Fruit fly (Drosophila melanogaster): ENCODE data around the gene betaCOP.

Gene betaCOP

dm6 chrX:18405567-18406059 lies 20.6 kb upstream of the betaCOP start (continued):
- TF ChIP-seq disco-r (GFP tag; optimal IDR thresholded peaks at IDR 0.05) (no peak), GATAe (GFP tag; conservative IDR thresholded peaks at IDR 0.05) (no peak), Mes4 (GFP tag; optimal IDR thresholded peaks at IDR 0.05) (no peak), CG2678 (tag; optimal IDR thresholded peaks at IDR 0.05) (peak; percentile 85), hkb (optimal IDR thresholded peaks at IDR 0.05) (no peak), hkb (GFP tag; IDR thresholded peaks at IDR 0.05) (peak; percentile 24; the same call in 1 of the 2 replicates), jigr1 (GFP tag; IDR thresholded peaks at IDR 0.05) (no peak), mld (GFP tag; IDR thresholded peaks at IDR 0.05; ENCODE audit: partially characterized antibody) (no peak), CG9609 (GFP tag; optimal IDR thresholded peaks at IDR 0.05) (no peak), unpg (GFP tag; optimal IDR thresholded peaks at IDR 0.05) (peak; percentile 81), CG6272 (GFP tag; IDR thresholded peaks at IDR 0.05) (0 out of 2 replicates have a peak, but pooled peaks have one; percentile 24), Antp (GFP tag; optimal IDR thresholded peaks at IDR 0.05) (peak; percentile 35), scrt (GFP tag; optimal IDR thresholded peaks at IDR 0.05) (no peak), ewg (GFP tag; optimal IDR thresholded peaks at IDR 0.05) (peak; percentile 60), ind (GFP tag; optimal IDR thresholded peaks at IDR 0.05) (peak; percentile 59), nom (GFP tag; optimal IDR thresholded peaks at IDR 0.05) (no peak), ken (GFP tag; IDR thresholded peaks at IDR 0.05) (no peak; the same call in 2 of the 3 replicates), CG18011 (GFP tag; optimal IDR thresholded peaks at IDR 0.05) (peak; percentile 22), unc-4 (GFP tag; IDR thresholded peaks at IDR 0.05; ENCODE audit: partially characterized antibody) (no peak), Drgx (GFP tag; IDR thresholded peaks at IDR 0.05) (peak; percentile 48), Hr3 (GFP tag; optimal IDR thresholded peaks at IDR 0.05) (peak; percentile 64), sisA (GFP tag; IDR thresholded peaks at IDR 0.05) (peak; percentile 53; the same call in 1 of the 2 replicates), BtbVII (GFP tag; optimal IDR thresholded peaks at IDR 0.05) (peak; percentile 35), CG10209 (GFP tag; optimal IDR thresholded peaks at IDR 0.05) (peak; percentile 52), stc (GFP tag; IDR thresholded peaks at IDR 0.05) (peak; percentile 30; the same call in 1 of the 2 replicates), CG9817 (tag; optimal IDR thresholded peaks at IDR 0.05) (peak; percentile 41), Xrp1 (GFP tag; IDR thresholded peaks at IDR 0.05) (peak; percentile 53; the same call in 1 of the 2 replicates), CG31224 (GFP tag; IDR thresholded peaks at IDR 0.05) (no peak), Dad (GFP tag; optimal IDR thresholded peaks at IDR 0.05) (peak; percentile 11), Nf-YB (GFP tag; optimal IDR thresholded peaks at IDR 0.05) (peak; percentile 40), p53 (GFP tag; optimal IDR thresholded peaks at IDR 0.05) (no peak), cg (GFP tag; optimal IDR thresholded peaks at IDR 0.05) (no peak), CG12391 (tag; optimal IDR thresholded peaks at IDR 0.05) (peak; percentile 82), sqz (GFP tag; optimal IDR thresholded peaks at IDR 0.05) (peak; percentile 5), fru (optimal IDR thresholded peaks at IDR 0.05) (no peak), MESR4 (GFP tag; optimal IDR thresholded peaks at IDR 0.05) (no peak), Hmr (GFP tag; optimal IDR thresholded peaks at IDR 0.05) (peak; percentile 63), her (GFP tag; optimal IDR thresholded peaks at IDR 0.05) (no peak), CG3407 (GFP tag; optimal IDR thresholded peaks at IDR 0.05) (peak; percentile 58), CG16815 (GFP tag; optimal IDR thresholded peaks at IDR 0.05) (peak; percentile 49), knrl (GFP tag; IDR thresholded peaks at IDR 0.05; ENCODE audit: partially characterized antibody) (no peak), Hr51 (GFP tag; optimal IDR thresholded peaks at IDR 0.05) (peak in 1 of 2 experiments; percentile 85), CG17361 (GFP tag; IDR thresholded peaks at IDR 0.05) (peak; percentile 84), sim (GFP tag; IDR thresholded peaks at IDR 0.05) (no peak), nau (GFP tag; optimal IDR thresholded peaks at IDR 0.05) (no peak), CG10366 (GFP tag; IDR thresholded peaks at IDR 0.05) (peak; percentile 41; the same call in 1 of the 2 replicates), H15 (GFP tag; IDR thresholded peaks at IDR 0.05) (no peak), kni (GFP tag; optimal IDR thresholded peaks at IDR 0.05) (no peak), Mrtf (GFP tag; IDR thresholded peaks at IDR 0.05) (0 out of 3 replicates have a peak, but pooled peaks have one; percentile 21), CG14860 (GFP tag; IDR thresholded peaks at IDR 0.05; ENCODE audit: partially characterized antibody) (no peak)
